Worm (Caenorhabditis elegans) whole organism, late embryonic: ENCODE data around the gene R102.10.

ENCODE experiments used
- F13H6.1 ChIP-seq: sonication (generic microtip); optimal IDR thresholded peaks from 2 replicates; lab custom pipeline; 2016; ENCODE audit warnings: missing genetic modification characterization, missing compliant biosample characterization
- K09A11.1 ChIP-seq: sonication (generic microtip); optimal IDR thresholded peaks from 2 replicates; lab custom pipeline; 2017; ENCODE audit warnings: antibody characterized with exemption, mild to moderate bottlenecking, missing genetic modification characterization, missing compliant biosample characterization; ENCODE audit not compliant: insufficient read depth
- ama-1 ChIP-seq: fragments of 150-350 bp; optimal IDR thresholded peaks from 2 replicates; lab custom pipeline; 2014
- ceh-22 ChIP-seq: sonication (generic microtip); optimal IDR thresholded peaks from 2 replicates; lab custom pipeline; 2017; ENCODE audit warnings: missing biosample characterization, missing genetic modification characterization
- ceh-9 ChIP-seq: sonication (generic microtip); optimal IDR thresholded peaks from 2 replicates; lab custom pipeline; 2016; ENCODE audit warnings: mild to moderate bottlenecking, missing genetic modification characterization, inconsistent platforms, missing compliant biosample characterization
- dmd-4 ChIP-seq: sonication (generic microtip); optimal IDR thresholded peaks from 2 replicates; lab custom pipeline; 2016; ENCODE audit warnings: borderline replicate concordance, missing genetic modification characterization, missing compliant biosample characterization
- dve-1 ChIP-seq: sonication (generic microtip); optimal IDR thresholded peaks from 2 replicates; lab custom pipeline; 2017; ENCODE audit warnings: antibody characterized with exemption, mild to moderate bottlenecking, missing genetic modification characterization, missing compliant biosample characterization
- nfya-1 ChIP-seq: sonication (generic microtip); optimal IDR thresholded peaks from 2 replicates; lab custom pipeline; 2017; ENCODE audit warnings: missing genetic modification characterization, mild to moderate bottlenecking, missing compliant biosample characterization, antibody characterized with exemption, moderate library complexity
- nhr-11 ChIP-seq: fragments of 150-350 bp; optimal IDR thresholded peaks from 2 replicates; lab custom pipeline; 2014; ENCODE audit warnings: missing biosample characterization, missing genetic modification characterization
- syd-9 ChIP-seq: sonication (generic microtip); optimal IDR thresholded peaks from 2 replicates; lab custom pipeline; 2016; ENCODE audit warnings: mild to moderate bottlenecking, missing genetic modification characterization, moderate library complexity, missing compliant biosample characterization
- unc-55 ChIP-seq: sonication (generic microtip); optimal IDR thresholded peaks from 2 replicates; lab custom pipeline; 2017; ENCODE audit warnings: missing biosample characterization, missing genetic modification reagents, missing genetic modification characterization

- TF ChIP-seq syd-9 (tag; lab: Kevin White, UChicago), result no peak
- no peak for TF ChIP-seq F13H6.1
- no peak for TF ChIP-seq ceh-22 (tag; lab: Kevin White, UChicago)
- TF ChIP-seq ama-1 (lab: Kevin White, UChicago), result no peak
- no peak for TF ChIP-seq dve-1 (tag; lab: Kevin White, UChicago)
- TF ChIP-seq ceh-9 (tag; lab: Kevin White, UChicago), result no peak
- no peak for TF ChIP-seq K09A11.1 (tag; lab: Kevin White, UChicago)
- TF ChIP-seq dmd-4 (tag; lab: Kevin White, UChicago), result no peak
- no peak for TF ChIP-seq unc-55 (GFP tag; lab: Kevin White, UChicago)
- TF ChIP-seq nfya-1, result no peak
- TF ChIP-seq nhr-11 (tag; lab: Kevin White, UChicago), result no peak
These were observed 13.6 kb downstream of the R102.10 start for ce11 chrIV:10718865-10719264.
